Fruit fly (Drosophila melanogaster) S2 (cell line): ENCODE results near the gene kek5.

ENCODE experiments used
- CG8478 ChIP-seq: fragments of >200 bp; optimal IDR thresholded peaks from 2 replicates; lab custom pipeline; 2018
- CTCF ChIP-seq, 2 experiments: fragments of >200 bp; optimal IDR thresholded peaks; 2 replicates each; lab custom pipeline; 2018

The kek5 gene

dm6 chrX:19371996-19372410, 19.0 kb downstream of the kek5 start:
- TF ChIP-seq CG8478 (no peak), CTCF (optimal IDR thresholded peaks at IDR 0.05; lab: Kevin White, UChicago) (no peak)

dm6 chrX:19375450-19375849, 22.5 kb downstream of the kek5 start:
- TF ChIP-seq CTCF (optimal IDR thresholded peaks at IDR 0.05; lab: Kevin White, UChicago) (no peak), CG8478 (no peak)

dm6 chrX:19390634-19391033, 37.7 kb downstream of the kek5 start:
- TF ChIP-seq CG8478 (no peak), CTCF (optimal IDR thresholded peaks at IDR 0.05; lab: Kevin White, UChicago) (no peak)

dm6 chrX:19396689-19397088, 43.7 kb downstream of the kek5 start:
- TF ChIP-seq CG8478, result no peak
- no peak for TF ChIP-seq CTCF (optimal IDR thresholded peaks at IDR 0.05; lab: Kevin White, UChicago)

- TF ChIP-seq CTCF (optimal IDR thresholded peaks at IDR 0.05; lab: Kevin White, UChicago) (no peak), CG8478 (no peak)
Measured at dm6 chrX:19399570-19400191, 46.7 kb downstream of the kek5 start.

- TF ChIP-seq CTCF (optimal IDR thresholded peaks at IDR 0.05; lab: Kevin White, UChicago) (no peak), CG8478 (no peak)
Measured at dm6 chrX:19400576-19400975, 47.6 kb downstream of the kek5 start.

- TF ChIP-seq CG8478, result no peak
- TF ChIP-seq CTCF (optimal IDR thresholded peaks at IDR 0.05; lab: Kevin White, UChicago), result no peak
Measured at dm6 chrX:19405508-19405907, 52.5 kb downstream of the kek5 start.

- TF ChIP-seq CG8478 (no peak), CTCF (optimal IDR thresholded peaks at IDR 0.05; lab: Kevin White, UChicago) (no peak)
Measured at dm6 chrX:19415231-19415630, 62.2 kb downstream of the kek5 start.

dm6 chrX:19420275-19420674, 67.3 kb downstream of the kek5 start:
- no peak for TF ChIP-seq CTCF (optimal IDR thresholded peaks at IDR 0.05; lab: Kevin White, UChicago)
- no peak for TF ChIP-seq CG8478

- TF ChIP-seq CG8478 (no peak), CTCF (optimal IDR thresholded peaks at IDR 0.05; lab: Kevin White, UChicago) (no peak)
Measured at dm6 chrX:19421864-19422263, 68.9 kb downstream of the kek5 start.

- no peak for TF ChIP-seq CG8478
- no peak for TF ChIP-seq CTCF (optimal IDR thresholded peaks at IDR 0.05; lab: Kevin White, UChicago)
Measured at dm6 chrX:19429243-19429642, 76.3 kb downstream of the kek5 start.

- TF ChIP-seq CG8478, result no peak
- no peak for TF ChIP-seq CTCF (optimal IDR thresholded peaks at IDR 0.05; lab: Kevin White, UChicago)
Measured at dm6 chrX:19433766-19434165, 80.8 kb downstream of the kek5 start.

- TF ChIP-seq CTCF (optimal IDR thresholded peaks at IDR 0.05; lab: Kevin White, UChicago) (no peak), CG8478 (no peak)
Measured at dm6 chrX:19448297-19448696, 95.3 kb downstream of the kek5 start.

dm6 chrX:19453138-19453537, 100.2 kb downstream of the kek5 start:
- TF ChIP-seq CTCF (optimal IDR thresholded peaks at IDR 0.05; lab: Kevin White, UChicago), result no peak
- no peak for TF ChIP-seq CG8478

- no peak for TF ChIP-seq CTCF (optimal IDR thresholded peaks at IDR 0.05; lab: Kevin White, UChicago)
- no peak for TF ChIP-seq CG8478
Measured at dm6 chrX:19461630-19462029, 108.6 kb downstream of the kek5 start.

dm6 chrX:19474763-19475162, 121.8 kb downstream of the kek5 start, which contains the start of gene narya:
TSS of gene narya (plus strand) at chrX:19475063.
- TF ChIP-seq CTCF (optimal IDR thresholded peaks at IDR 0.05; lab: Kevin White, UChicago) (no peak), CG8478 (no peak)

- TF ChIP-seq CG8478 (no peak), CTCF (optimal IDR thresholded peaks at IDR 0.05; lab: Kevin White, UChicago) (no peak)
Measured at dm6 chrX:19479134-19479533, 126.2 kb downstream of the kek5 start, which contains the start of gene CG32533. TSS of gene CG32533 (minus strand) at chrX:19479411.
